Fruit fly (Drosophila melanogaster) whole organism, pupa: ENCODE data around the gene Dcr-1.

Experiments
- CG10348 ChIP-seq: fragments of 200-800 bp; sonication (Bioruptor generic); IDR thresholded peaks from 2 replicates; pipeline ENCODE4 v1.3.6; 2022; ENCODE audit warnings: missing biosample characterization, missing genetic modification characterization
- CG12605 ChIP-seq: fragments of 200-800 bp; sonication (Bioruptor generic); IDR thresholded peaks from 2 replicates; pipeline ENCODE4 v1.3.6; 2022; ENCODE audit warnings: missing biosample characterization, missing genetic modification characterization
- CG13204 ChIP-seq: fragments of 200-800 bp; sonication (Bioruptor generic); optimal IDR thresholded peaks from 2 replicates; lab custom pipeline; 2018; ENCODE audit warnings: missing biosample characterization, mild to moderate bottlenecking, missing genetic modification characterization, moderate library complexity
- CG14655 ChIP-seq: fragments of 200-800 bp; sonication (Bioruptor generic); optimal IDR thresholded peaks from 3 replicates; lab custom pipeline; 2017; ENCODE audit warnings: mild to moderate bottlenecking, missing biosample characterization, missing genetic modification reagents, missing genetic modification characterization
- CG15710 ChIP-seq: fragments of 200-800 bp; sonication (Bioruptor generic); optimal IDR thresholded peaks from 2 replicates; lab custom pipeline; 2018; ENCODE audit warnings: missing biosample characterization, mild to moderate bottlenecking, missing genetic modification characterization, moderate library complexity
- CG17806 ChIP-seq: fragments of 200-800 bp; sonication (Bioruptor generic); optimal IDR thresholded peaks from 2 replicates; lab custom pipeline; 2018; ENCODE audit warnings: missing biosample characterization, mild to moderate bottlenecking, missing genetic modification characterization, moderate library complexity
- CG32121 ChIP-seq: fragments of 200-800 bp; sonication (Bioruptor generic); IDR thresholded peaks from 2 replicates; pipeline ENCODE4 v1.3.6; 2022; ENCODE audit warnings: missing biosample characterization, missing genetic modification characterization
- CG34367 ChIP-seq: fragments of 200-800 bp; sonication (Bioruptor generic); optimal IDR thresholded peaks from 2 replicates; lab custom pipeline; 2018; ENCODE audit warnings: missing biosample characterization, mild to moderate bottlenecking, missing genetic modification characterization
- CG4496 ChIP-seq: fragments of 200-800 bp; sonication (Bioruptor generic); IDR thresholded peaks from 3 replicates; pipeline ENCODE4 v1.3.6; 2022; ENCODE audit warnings: missing biosample characterization, missing genetic modification characterization
- CG8159 ChIP-seq: fragments of 200-800 bp; sonication (Bioruptor generic); optimal IDR thresholded peaks from 3 replicates; lab custom pipeline; 2018; ENCODE audit warnings: missing biosample characterization, mild to moderate bottlenecking, missing genetic modification characterization, moderate library complexity
- CG8301 ChIP-seq: fragments of 200-800 bp; sonication (Bioruptor generic); optimal IDR thresholded peaks from 2 replicates; lab custom pipeline; 2018; ENCODE audit warnings: missing biosample characterization, mild to moderate bottlenecking, missing genetic modification characterization
- CG9948 ChIP-seq: fragments of 200-800 bp; sonication (Bioruptor generic); optimal IDR thresholded peaks from 2 replicates; lab custom pipeline; 2018; ENCODE audit warnings: missing biosample characterization, mild to moderate bottlenecking, missing genetic modification characterization, moderate library complexity
- D1 ChIP-seq: fragments of 200-800 bp; sonication (Bioruptor generic); optimal IDR thresholded peaks from 2 replicates; lab custom pipeline; 2018; ENCODE audit warnings: missing biosample characterization, mild to moderate bottlenecking, missing genetic modification characterization, moderate library complexity
- EcR ChIP-seq: fragments of 200-800 bp; sonication (Bioruptor generic); optimal IDR thresholded peaks from 3 replicates; lab custom pipeline; 2019; ENCODE audit warnings: missing biosample characterization, missing genetic modification characterization, mild to moderate bottlenecking, moderate library complexity, missing genetic modification reagents
- Ets98B ChIP-seq: fragments of 200-800 bp; sonication (Bioruptor generic); IDR thresholded peaks from 2 replicates; pipeline ENCODE4 v1.3.6; 2022; ENCODE audit warnings: missing biosample characterization, missing genetic modification characterization
- Pif1A ChIP-seq: fragments of 200-800 bp; sonication (Bioruptor generic); optimal IDR thresholded peaks from 3 replicates; lab custom pipeline; 2016; ENCODE audit warnings: missing biosample characterization, missing genetic modification characterization
- Pif1B ChIP-seq: fragments of 200-800 bp; sonication (Bioruptor generic); optimal IDR thresholded peaks from 3 replicates; lab custom pipeline; 2016; ENCODE audit warnings: missing biosample characterization, missing genetic modification characterization
- Snoo ChIP-seq: fragments of 200-800 bp; sonication (Bioruptor generic); optimal IDR thresholded peaks from 3 replicates; lab custom pipeline; 2017; ENCODE audit warnings: missing biosample characterization, mild to moderate bottlenecking, missing genetic modification characterization, inconsistent platforms
- fd96Ca ChIP-seq: fragments of 200-800 bp; sonication (Bioruptor generic); IDR thresholded peaks from 3 replicates; pipeline ENCODE4 v1.3.6; 2022; ENCODE audit warnings: missing biosample characterization, missing genetic modification characterization
- gl ChIP-seq: fragments of 200-800 bp; sonication (Bioruptor generic); optimal IDR thresholded peaks from 2 replicates; lab custom pipeline; 2018; ENCODE audit warnings: missing biosample characterization, mild to moderate bottlenecking, missing genetic modification characterization
- rn ChIP-seq: fragments of 200-800 bp; sonication (Bioruptor generic); IDR thresholded peaks from 2 replicates; pipeline ENCODE4 v1.3.6; 2022; ENCODE audit warnings: missing biosample characterization, missing genetic modification characterization

Gene Dcr-1

dm6 chr3R:22726031-22726770, 14.7 kb downstream of the Dcr-1 start, which contains the start of gene RNF220:
TSS of gene RNF220 (minus strand) at chr3R:22726414.
- no peak for TF ChIP-seq D1 (tag; lab: Kevin White, UChicago)
- no peak for TF ChIP-seq CG12605
- no peak for TF ChIP-seq EcR (GFP tag; lab: Kevin White, UChicago)
- no peak for TF ChIP-seq CG9948 (tag; lab: Kevin White, UChicago)
- TF ChIP-seq CG10348 (GFP tag; lab: Robert Waterston, UW): no peak
- no peak for TF ChIP-seq CG17806 (tag; lab: Kevin White, UChicago)
- no peak for TF ChIP-seq CG34367 (tag; lab: Kevin White, UChicago)
- TF ChIP-seq Snoo (tag; lab: Kevin White, UChicago): peak; percentile 1
- no peak for TF ChIP-seq Ets98B (GFP tag; lab: Robert Waterston, UW)
- peak; percentile 25 for TF ChIP-seq CG8159 (tag; lab: Kevin White, UChicago)
- peak; percentile 2 for TF ChIP-seq CG15710 (tag; lab: Kevin White, UChicago)
- TF ChIP-seq rn (GFP tag; lab: Robert Waterston, UW): no peak
- TF ChIP-seq Pif1B (GFP tag; lab: Kevin White, UChicago): no peak
- no peak for TF ChIP-seq CG13204 (GFP tag; lab: Kevin White, UChicago)
- TF ChIP-seq CG8301: no peak
- TF ChIP-seq Pif1A (GFP tag; lab: Kevin White, UChicago): no peak
- TF ChIP-seq gl (tag; lab: Kevin White, UChicago): no peak
- 0 out of 3 replicates have a peak, but pooled peaks have one; percentile 29 for TF ChIP-seq CG4496 (GFP tag; lab: Robert Waterston, UW)
- peak; percentile 41 for TF ChIP-seq CG14655 (GFP tag; lab: Kevin White, UChicago)
- TF ChIP-seq CG32121: no peak; the same call in 1 of the 2 replicates
- no peak for TF ChIP-seq fd96Ca (GFP tag; lab: Robert Waterston, UW)
- TF ChIP-seq, all 21 proteins: peak for 5

- TF ChIP-seq CG34367 (tag; lab: Kevin White, UChicago): peak; percentile 51
- peak; percentile 12 for TF ChIP-seq gl (tag; lab: Kevin White, UChicago)
- peak; percentile 72; the same call in 1 of the 2 replicates for TF ChIP-seq CG32121
- TF ChIP-seq CG8159 (tag; lab: Kevin White, UChicago): peak; percentile 77
- peak; percentile 72 for TF ChIP-seq CG17806 (tag; lab: Kevin White, UChicago)
- no peak for TF ChIP-seq rn (GFP tag; lab: Robert Waterston, UW)
- no peak for TF ChIP-seq D1 (tag; lab: Kevin White, UChicago)
- peak; percentile 48; the same call in 2 of the 3 replicates for TF ChIP-seq CG4496 (GFP tag; lab: Robert Waterston, UW)
- no peak for TF ChIP-seq CG13204 (GFP tag; lab: Kevin White, UChicago)
- peak; percentile 67 for TF ChIP-seq CG15710 (tag; lab: Kevin White, UChicago)
- no peak for TF ChIP-seq fd96Ca (GFP tag; lab: Robert Waterston, UW)
- peak; percentile 38 for TF ChIP-seq Pif1B (GFP tag; lab: Kevin White, UChicago)
- TF ChIP-seq CG10348 (GFP tag; lab: Robert Waterston, UW): no peak
- TF ChIP-seq Pif1A (GFP tag; lab: Kevin White, UChicago): peak; percentile 2
- TF ChIP-seq CG14655 (GFP tag; lab: Kevin White, UChicago): peak; percentile 66
- TF ChIP-seq CG8301: peak; percentile 72
- TF ChIP-seq CG12605: peak; percentile 86
- peak; percentile 86 for TF ChIP-seq EcR (GFP tag; lab: Kevin White, UChicago)
- TF ChIP-seq CG9948 (tag; lab: Kevin White, UChicago): peak; percentile 73
- TF ChIP-seq Ets98B (GFP tag; lab: Robert Waterston, UW): peak; percentile 71
- peak; percentile 45 for TF ChIP-seq Snoo (tag; lab: Kevin White, UChicago)
Measured at dm6 chr3R:22724149-22724973, 16.5 kb downstream of the Dcr-1 start, which contains the start of gene Irp-1A. TSS of gene Irp-1A (minus strand) at chr3R:22724587.

- TF ChIP-seq gl (tag; lab: Kevin White, UChicago): peak; percentile 84
- TF ChIP-seq fd96Ca (GFP tag; lab: Robert Waterston, UW): peak; percentile 57; the same call in 2 of the 3 replicates
- TF ChIP-seq CG17806 (tag; lab: Kevin White, UChicago): peak; percentile 62
- TF ChIP-seq CG15710 (tag; lab: Kevin White, UChicago): peak; percentile 81
- TF ChIP-seq CG8159 (tag; lab: Kevin White, UChicago): peak; percentile 80
- peak; percentile 80; the same call in 2 of the 3 replicates for TF ChIP-seq CG4496 (GFP tag; lab: Robert Waterston, UW)
- peak; percentile 62 for TF ChIP-seq CG9948 (tag; lab: Kevin White, UChicago)
- peak; percentile 66 for TF ChIP-seq Pif1B (GFP tag; lab: Kevin White, UChicago)
- TF ChIP-seq CG34367 (tag; lab: Kevin White, UChicago): peak; percentile 68
- no peak for TF ChIP-seq D1 (tag; lab: Kevin White, UChicago)
- peak; percentile 86 for TF ChIP-seq CG14655 (GFP tag; lab: Kevin White, UChicago)
- peak; percentile 76; the same call in 1 of the 2 replicates for TF ChIP-seq CG12605
- peak; percentile 86 for TF ChIP-seq CG13204 (GFP tag; lab: Kevin White, UChicago)
- TF ChIP-seq CG32121: peak; percentile 61
- TF ChIP-seq CG8301: peak; percentile 72
- TF ChIP-seq CG10348 (GFP tag; lab: Robert Waterston, UW): no peak
- TF ChIP-seq Pif1A (GFP tag; lab: Kevin White, UChicago): peak; percentile 83
- TF ChIP-seq Snoo (tag; lab: Kevin White, UChicago): peak; percentile 59
- peak; percentile 66 for TF ChIP-seq Ets98B (GFP tag; lab: Robert Waterston, UW)
- peak; percentile 5 for TF ChIP-seq EcR (GFP tag; lab: Kevin White, UChicago)
- TF ChIP-seq rn (GFP tag; lab: Robert Waterston, UW): peak; percentile 48; the same call in 1 of the 2 replicates
- TF ChIP-seq, all 21 proteins: peak for 19
Measured at dm6 chr3R:22720808-22721306, 20.0 kb downstream of the Dcr-1 start, which contains the start of gene wge. TSS of gene wge (minus strand) at chr3R:22721150.
